Fruit fly (Drosophila melanogaster) whole organism, embryonic: ENCODE data around the gene cysu.

Source experiments
- Atf-2 ChIP-seq: fragments of 200-800 bp; sonication (Bioruptor generic); optimal IDR thresholded peaks from 2 replicates; lab custom pipeline; 2016; ENCODE audit warnings: missing biosample characterization, missing genetic modification characterization
- CG10654 ChIP-seq: fragments of 200-800 bp; sonication (Bioruptor generic); optimal IDR thresholded peaks from 2 replicates; lab custom pipeline; 2016; ENCODE audit warnings: missing biosample characterization, missing genetic modification characterization
- CG10959 ChIP-seq: fragments of 200-800 bp; sonication (Bioruptor generic); IDR thresholded peaks from 2 replicates; pipeline ENCODE4 v1.3.6; 2022; ENCODE audit warnings: missing biosample characterization, missing genetic modification characterization
- CG11247 ChIP-seq: fragments of 200-800 bp; sonication (Bioruptor generic); IDR thresholded peaks from 2 replicates; pipeline ENCODE4 v1.3.6; 2022; ENCODE audit warnings: missing biosample characterization, missing genetic modification characterization
- CG1233 ChIP-seq: fragments of 200-800 bp; sonication (Bioruptor generic); optimal IDR thresholded peaks from 4 replicates; lab custom pipeline; 2018; ENCODE audit warnings: missing biosample characterization, mild to moderate bottlenecking, missing genetic modification characterization
- CG13123 ChIP-seq: fragments of 200-800 bp; sonication (Bioruptor generic); optimal IDR thresholded peaks from 2 replicates; lab custom pipeline; 2016; ENCODE audit warnings: missing biosample characterization, missing genetic modification characterization
- CG13894 ChIP-seq: fragments of 200-800 bp; sonication (Bioruptor generic); optimal IDR thresholded peaks from 3 replicates; lab custom pipeline; 2018; ENCODE audit warnings: missing biosample characterization, mild to moderate bottlenecking, missing genetic modification characterization, moderate library complexity
- CG1529 ChIP-seq: fragments of 200-800 bp; sonication (Bioruptor generic); optimal IDR thresholded peaks from 3 replicates; lab custom pipeline; 2018; ENCODE audit warnings: missing biosample characterization, missing genetic modification characterization
- CG15514 ChIP-seq: fragments of 200-800 bp; sonication (Bioruptor generic); optimal IDR thresholded peaks from 3 replicates; lab custom pipeline; 2017; ENCODE audit warnings: missing biosample characterization, missing genetic modification characterization, mild to moderate bottlenecking, moderate library complexity, missing genetic modification reagents
- CG1603 ChIP-seq: fragments of 200-800 bp; sonication (Bioruptor generic); optimal IDR thresholded peaks from 2 replicates; lab custom pipeline; 2019; ENCODE audit warnings: missing biosample characterization, mild to moderate bottlenecking, missing genetic modification characterization, moderate library complexity
- CG18476 ChIP-seq: fragments of 200-800 bp; sonication (Bioruptor generic); optimal IDR thresholded peaks from 2 replicates; lab custom pipeline; 2016; ENCODE audit warnings: missing biosample characterization, mild to moderate bottlenecking, missing genetic modification characterization
- CG30020 ChIP-seq: fragments of 200-800 bp; optimal IDR thresholded peaks from 2 replicates; lab custom pipeline; 2019; ENCODE audit warnings: missing biosample characterization, mild to moderate bottlenecking, missing genetic modification characterization, moderate library complexity
- CG34376 ChIP-seq: fragments of 200-800 bp; sonication (Bioruptor generic); optimal IDR thresholded peaks from 2 replicates; lab custom pipeline; 2018; ENCODE audit warnings: missing biosample characterization, mild to moderate bottlenecking, missing genetic modification characterization
- CG4328 ChIP-seq: fragments of 200-800 bp; sonication (Bioruptor generic); optimal IDR thresholded peaks from 3 replicates; lab custom pipeline; 2017; ENCODE audit warnings: missing biosample characterization, missing genetic modification reagents, missing genetic modification characterization
- CG4617 ChIP-seq: fragments of 200-800 bp; sonication (Bioruptor generic); optimal IDR thresholded peaks from 3 replicates; lab custom pipeline; 2016; ENCODE audit warnings: missing biosample characterization, missing genetic modification characterization, borderline replicate concordance
- CG5953 ChIP-seq: fragments of 200-800 bp; sonication (Bioruptor generic); IDR thresholded peaks from 2 replicates; pipeline ENCODE4 v1.3.6; 2022; ENCODE audit warnings: missing biosample characterization, missing genetic modification characterization
- CG6175 ChIP-seq: fragments of 200-800 bp; sonication (Bioruptor generic); IDR thresholded peaks from 3 replicates; pipeline ENCODE4 v1.3.6; 2022; ENCODE audit warnings: missing biosample characterization, missing genetic modification characterization
- CG6254 ChIP-seq: fragments of 200-800 bp; sonication (Bioruptor generic); optimal IDR thresholded peaks from 3 replicates; lab custom pipeline; 2017; ENCODE audit warnings: mild to moderate bottlenecking, missing biosample characterization, missing genetic modification reagents, missing genetic modification characterization
- CG7839 ChIP-seq: fragments of 200-800 bp; sonication (Bioruptor generic); optimal IDR thresholded peaks from 3 replicates; lab custom pipeline; 2018; ENCODE audit warnings: missing biosample characterization, mild to moderate bottlenecking, missing genetic modification characterization, moderate library complexity
- CG9817 ChIP-seq: fragments of 200-800 bp; sonication (Bioruptor generic); optimal IDR thresholded peaks from 2 replicates; lab custom pipeline; 2018; ENCODE audit warnings: missing biosample characterization, mild to moderate bottlenecking, missing genetic modification characterization, moderate library complexity
- CG9932 ChIP-seq: fragments of 200-800 bp; sonication (Bioruptor generic); IDR thresholded peaks from 2 replicates; pipeline ENCODE4 v1.3.6; 2022; ENCODE audit warnings: missing biosample characterization, missing genetic modification characterization
- CTCF ChIP-seq: fragments of 200-800 bp; sonication (Bioruptor generic); optimal IDR thresholded peaks from 2 replicates; lab custom pipeline; 2017; ENCODE audit warnings: missing biosample characterization, mild to moderate bottlenecking, missing genetic modification characterization, moderate library complexity
- CkIIα-i1 ChIP-seq: fragments of 200-800 bp; sonication (Bioruptor generic); IDR thresholded peaks from 2 replicates; pipeline ENCODE4 v1.3.6; 2022; ENCODE audit warnings: missing biosample characterization, missing genetic modification characterization
- Dbx ChIP-seq: fragments of 200-800 bp; sonication (Bioruptor generic); IDR thresholded peaks from 3 replicates; pipeline ENCODE4 v1.3.6; 2022; ENCODE audit warnings: missing biosample characterization, missing genetic modification characterization
- H2.0 ChIP-seq: fragments of 200-800 bp; sonication (Bioruptor generic); IDR thresholded peaks from 2 replicates; pipeline ENCODE4 v1.3.6; 2022; ENCODE audit warnings: missing biosample characterization, missing genetic modification characterization
- HmgD ChIP-seq: fragments of 200-800 bp; sonication (Bioruptor generic); optimal IDR thresholded peaks from 3 replicates; lab custom pipeline; 2016; ENCODE audit warnings: missing biosample characterization, missing genetic modification characterization
- MESR4 ChIP-seq: fragments of 200-800 bp; sonication (Bioruptor generic); optimal IDR thresholded peaks from 2 replicates; lab custom pipeline; 2018; ENCODE audit warnings: missing biosample characterization, mild to moderate bottlenecking, missing genetic modification characterization, moderate library complexity
- Myb ChIP-seq: fragments of 200-800 bp; sonication (Bioruptor generic); optimal IDR thresholded peaks from 2 replicates; lab custom pipeline; 2016; ENCODE audit warnings: missing biosample characterization, missing genetic modification characterization
- PHDP ChIP-seq: fragments of 200-800 bp; sonication (Bioruptor generic); optimal IDR thresholded peaks from 3 replicates; lab custom pipeline; 2018; ENCODE audit warnings: missing biosample characterization, mild to moderate bottlenecking, missing genetic modification characterization, moderate library complexity
- Sin3A ChIP-seq: fragments of >200 bp; optimal IDR thresholded peaks from 2 replicates; lab custom pipeline; 2018
- Sox102F ChIP-seq: fragments of 200-800 bp; sonication (Bioruptor generic); optimal IDR thresholded peaks from 2 replicates; lab custom pipeline; 2018; ENCODE audit warnings: missing biosample characterization, mild to moderate bottlenecking, missing genetic modification characterization, moderate library complexity
- Ssrp ChIP-seq: fragments of 200-800 bp; sonication (Bioruptor generic); optimal IDR thresholded peaks from 2 replicates; lab custom pipeline; 2018; ENCODE audit warnings: missing biosample characterization, mild to moderate bottlenecking, missing genetic modification characterization, moderate library complexity
- Tbp ChIP-seq: fragments of >200 bp; optimal IDR thresholded peaks from 2 replicates; lab custom pipeline; 2018; ENCODE audit warnings: missing biosample characterization, missing genetic modification characterization
- az2 ChIP-seq: fragments of 200-800 bp; sonication (Bioruptor generic); optimal IDR thresholded peaks from 3 replicates; lab custom pipeline; 2016; ENCODE audit warnings: missing biosample characterization, missing genetic modification characterization
- dati ChIP-seq: fragments of 200-800 bp; sonication (Bioruptor generic); IDR thresholded peaks from 2 replicates; pipeline ENCODE4 v1.3.6; 2022; ENCODE audit warnings: missing biosample characterization, missing genetic modification characterization
- fd64A ChIP-seq: fragments of 200-800 bp; sonication (Bioruptor generic); optimal IDR thresholded peaks from 3 replicates; lab custom pipeline; 2018; ENCODE audit warnings: missing biosample characterization, mild to moderate bottlenecking, missing genetic modification characterization
- fru ChIP-seq: fragments of >200 bp; optimal IDR thresholded peaks from 2 replicates; lab custom pipeline; 2017
- gce ChIP-seq: fragments of 200-800 bp; sonication (Bioruptor generic); IDR thresholded peaks from 3 replicates; pipeline ENCODE4 v1.3.6; 2022; ENCODE audit warnings: missing biosample characterization, missing genetic modification characterization
- gro ChIP-seq: fragments of 200-800 bp; sonication (Bioruptor generic); optimal IDR thresholded peaks from 2 replicates; lab custom pipeline; 2016; ENCODE audit warnings: missing biosample characterization, missing genetic modification characterization
- gt ChIP-seq: fragments of 200-800 bp; sonication (Bioruptor generic); IDR thresholded peaks from 2 replicates; pipeline ENCODE4 v1.3.6; 2022; ENCODE audit warnings: missing biosample characterization, missing genetic modification characterization
- ind ChIP-seq: fragments of 200-800 bp; sonication (Bioruptor generic); optimal IDR thresholded peaks from 3 replicates; lab custom pipeline; 2016; ENCODE audit warnings: missing biosample characterization, missing genetic modification characterization
- mld ChIP-seq: fragments of 200-800 bp; sonication (Bioruptor generic); IDR thresholded peaks from 3 replicates; pipeline ENCODE4 v1.3.6; 2022; ENCODE audit warnings: missing biosample characterization, missing genetic modification characterization; ENCODE audit not compliant: partially characterized antibody
- nom ChIP-seq: fragments of 200-800 bp; sonication (Bioruptor generic); optimal IDR thresholded peaks from 2 replicates; lab custom pipeline; 2017; ENCODE audit warnings: missing biosample characterization, missing genetic modification characterization, mild to moderate bottlenecking, moderate library complexity, missing genetic modification reagents
- pb ChIP-seq: fragments of 200-800 bp; sonication (Bioruptor generic); optimal IDR thresholded peaks from 3 replicates; lab custom pipeline; 2016; ENCODE audit warnings: missing biosample characterization, missing genetic modification characterization
- pnt ChIP-seq: fragments of 200-800 bp; sonication (Bioruptor generic); optimal IDR thresholded peaks from 3 replicates; lab custom pipeline; 2016; ENCODE audit warnings: missing biosample characterization, missing genetic modification characterization
- ranshi ChIP-seq: fragments of 200-800 bp; sonication (Bioruptor generic); IDR thresholded peaks from 2 replicates; pipeline ENCODE4 v1.3.6; 2022; ENCODE audit warnings: missing biosample characterization, missing genetic modification characterization
- repo ChIP-seq: fragments of 200-800 bp; sonication (Bioruptor generic); optimal IDR thresholded peaks from 2 replicates; lab custom pipeline; 2016; ENCODE audit warnings: missing biosample characterization, missing genetic modification characterization
- sima ChIP-seq: fragments of 200-800 bp; sonication (Bioruptor generic); optimal IDR thresholded peaks from 2 replicates; lab custom pipeline; 2016; ENCODE audit warnings: missing biosample characterization, missing genetic modification characterization
- stc ChIP-seq: fragments of 200-800 bp; sonication (Bioruptor generic); IDR thresholded peaks from 2 replicates; pipeline ENCODE4 v1.3.6; 2022; ENCODE audit warnings: missing biosample characterization, missing genetic modification characterization
- ttk ChIP-seq: fragments of 200-800 bp; sonication (Bioruptor generic); IDR thresholded peaks from 2 replicates; pipeline ENCODE4 v2.1.2; 2022; ENCODE audit warnings: missing biosample characterization, missing genetic modification characterization
- z ChIP-seq: fragments of 200-800 bp; sonication (Bioruptor generic); IDR thresholded peaks from 3 replicates; pipeline ENCODE4 v1.3.6; 2022; ENCODE audit warnings: missing biosample characterization, missing genetic modification characterization
- zf30C ChIP-seq: fragments of 200-800 bp; sonication (Bioruptor generic); optimal IDR thresholded peaks from 3 replicates; lab custom pipeline; 2018; ENCODE audit warnings: missing biosample characterization, mild to moderate bottlenecking, missing genetic modification characterization

Gene cysu

dm6 chr3R:17385329-17386019 is 40.1 kb upstream of the cysu start (continued):
- peak; percentile 73 for TF ChIP-seq CG13894 (tag; lab: Kevin White, UChicago)
- no peak for TF ChIP-seq CG10959 (GFP tag; lab: Robert Waterston, UW)
- peak; percentile 47 for TF ChIP-seq nom (GFP tag; lab: Kevin White, UChicago)
- no peak for TF ChIP-seq CG18476 (GFP tag; lab: Kevin White, UChicago)
- TF ChIP-seq ttk (GFP tag; lab: Robert Waterston, UW): peak; percentile 35; the same call in 1 of the 2 replicates
- TF ChIP-seq CkIIα-i1 (GFP tag; lab: Robert Waterston, UW): no peak
- TF ChIP-seq Ssrp (tag; lab: Kevin White, UChicago): no peak
- peak; percentile 54 for TF ChIP-seq CG4617 (GFP tag; lab: Kevin White, UChicago)
- no peak for TF ChIP-seq H2.0
- TF ChIP-seq CG7839: peak; percentile 48
- no peak for TF ChIP-seq CG5953 (GFP tag; lab: Robert Waterston, UW)
- TF ChIP-seq Sox102F (GFP tag; lab: Kevin White, UChicago): peak; percentile 44
- peak; percentile 79 for TF ChIP-seq Dbx
- peak; percentile 64 for TF ChIP-seq CG11247 (GFP tag; lab: Robert Waterston, UW)
- TF ChIP-seq fru: no peak
- no peak; the same call in 1 of the 2 replicates for TF ChIP-seq dati (GFP tag; lab: Robert Waterston, UW)
- TF ChIP-seq CG4328: no peak
- TF ChIP-seq sima: no peak
- no peak for TF ChIP-seq CG6175 (GFP tag; lab: Robert Waterston, UW)
- peak; percentile 38 for TF ChIP-seq CG9817 (tag; lab: Kevin White, UChicago)
- no peak for TF ChIP-seq pnt (GFP tag; lab: Kevin White, UChicago)
- no peak for TF ChIP-seq CG13123 (GFP tag; lab: Kevin White, UChicago)
- peak; percentile 91 for TF ChIP-seq CG15514
- TF ChIP-seq Atf-2: peak; percentile 34
- TF ChIP-seq fd64A (GFP tag; lab: Kevin White, UChicago): no peak
- TF ChIP-seq gt (GFP tag; lab: Robert Waterston, UW): no peak
- no peak for TF ChIP-seq CTCF (GFP tag; lab: Kevin White, UChicago)
- peak; percentile 14; the same call in 1 of the 2 replicates for TF ChIP-seq ranshi (GFP tag; lab: Robert Waterston, UW)
- peak; percentile 31 for TF ChIP-seq CG30020 (tag; lab: Kevin White, UChicago)
- no peak for TF ChIP-seq z (GFP tag; lab: Robert Waterston, UW)
- TF ChIP-seq Sin3A (lab: Kevin White, UChicago): peak; percentile 63
- TF ChIP-seq CG1529 (GFP tag; lab: Kevin White, UChicago): no peak
- TF ChIP-seq MESR4 (GFP tag; lab: Kevin White, UChicago): peak; percentile 71
- peak; percentile 34 for TF ChIP-seq PHDP (tag; lab: Kevin White, UChicago)
- peak; percentile 62 for TF ChIP-seq ind (GFP tag; lab: Kevin White, UChicago)
- peak; percentile 81 for TF ChIP-seq Myb
- no peak for TF ChIP-seq Tbp (GFP tag; lab: Kevin White, UChicago)
- TF ChIP-seq gro (GFP tag; lab: Kevin White, UChicago): peak; percentile 53
- TF ChIP-seq pb (GFP tag; lab: Kevin White, UChicago): peak; percentile 57
- TF ChIP-seq CG1603: peak; percentile 91
- peak; percentile 9 for TF ChIP-seq CG1233
- peak; percentile 63 for TF ChIP-seq CG34376 (GFP tag; lab: Kevin White, UChicago)
- peak; percentile 10 for TF ChIP-seq CG10654 (GFP tag; lab: Kevin White, UChicago)
- TF ChIP-seq gce (GFP tag; lab: Robert Waterston, UW): peak; percentile 46; the same call in 1 of the 3 replicates
- 0 out of 2 replicates have a peak, but pooled peaks have one; percentile 15 for TF ChIP-seq stc
- peak; percentile 20 for TF ChIP-seq az2
- TF ChIP-seq mld (GFP tag; lab: Robert Waterston, UW): no peak
- peak; percentile 37 for TF ChIP-seq HmgD
- no peak for TF ChIP-seq CG6254 (GFP tag; lab: Kevin White, UChicago)
- no peak for TF ChIP-seq zf30C (GFP tag; lab: Kevin White, UChicago)
- peak; percentile 73 for TF ChIP-seq CG9932 (GFP tag; lab: Robert Waterston, UW)
- TF ChIP-seq repo: peak; percentile 58
